Fruit fly (Drosophila melanogaster): ENCODE measurements around the gene CG14957.

Gene CG14957

dm6 chr3L:3222643-3223389 is 35.5 kb downstream of the CG14957 start, which contains the start of the genes RpL28 and eIF1 (continued):
- TF ChIP-seq Dfd (GFP tag; optimal IDR thresholded peaks at IDR 0.05) (no peak), Bdp1 (GFP tag; optimal IDR thresholded peaks at IDR 0.05) (peak; percentile 87), CG14014 (GFP tag; IDR thresholded peaks at IDR 0.05) (peak; percentile 73), jing (GFP tag; optimal IDR thresholded peaks at IDR 0.05) (no peak), CG34422 (GFP tag; IDR thresholded peaks at IDR 0.05) (peak; percentile 84), dmrt11E (tag; optimal IDR thresholded peaks at IDR 0.05) (peak; percentile 87), Poxn (GFP tag; IDR thresholded peaks at IDR 0.05) (peak; percentile 56; the same call in 1 of the 2 replicates), zfh2 (GFP tag; optimal IDR thresholded peaks at IDR 0.05) (peak; percentile 90), Pdp1 (GFP tag; optimal IDR thresholded peaks at IDR 0.05) (peak; percentile 78 to 88), Nf-YA (GFP tag; IDR thresholded peaks at IDR 0.05) (peak; percentile 74), CG9817 (tag; optimal IDR thresholded peaks at IDR 0.05) (peak; percentile 88), Fer3 (tag; optimal IDR thresholded peaks at IDR 0.05) (peak; percentile 90), peb (GFP tag; IDR thresholded peaks at IDR 0.05) (peak; percentile 52; the same call in 1 of the 2 replicates), Gsc (GFP tag; IDR thresholded peaks at IDR 0.05) (no peak), chm (GFP tag; IDR thresholded peaks at IDR 0.05) (peak; percentile 96), en (GFP tag; optimal IDR thresholded peaks at IDR 0.05) (peak; percentile 76), Doc3 (GFP tag; IDR thresholded peaks at IDR 0.05; ENCODE audit: partially characterized antibody) (peak; percentile 81), slp2 (GFP tag; optimal IDR thresholded peaks at IDR 0.05) (peak; percentile 89), Mad (GFP tag; optimal IDR thresholded peaks at IDR 0.05) (peak; percentile 94), CG43689 (GFP tag; IDR thresholded peaks at IDR 0.05) (peak; percentile 83), ham (GFP tag; IDR thresholded peaks at IDR 0.05) (peak; percentile 52; the same call in 1 of the 2 replicates), NfI (GFP tag; optimal IDR thresholded peaks at IDR 0.05) (peak; percentile 98), Oli (tag; optimal IDR thresholded peaks at IDR 0.05) (peak; percentile 13), oc (tag; optimal IDR thresholded peaks at IDR 0.05) (no peak), abd-A (tag; optimal IDR thresholded peaks at IDR 0.05) (no peak), CG31365 (tag; optimal IDR thresholded peaks at IDR 0.05) (peak; percentile 83), ato (GFP tag; IDR thresholded peaks at IDR 0.05; ENCODE audit: partially characterized antibody) (no peak; the same call in none of the 2 replicates), Myb (GFP tag; optimal IDR thresholded peaks at IDR 0.05) (peak; percentile 73), CG7271 (tag; optimal IDR thresholded peaks at IDR 0.05) (peak; percentile 95), inv (GFP tag; IDR thresholded peaks at IDR 0.05; ENCODE audit: partially characterized antibody) (peak; percentile 72), CG9609 (GFP tag; optimal IDR thresholded peaks at IDR 0.05) (peak; percentile 89), CG42726 (GFP tag; IDR thresholded peaks at IDR 0.05; ENCODE audit: partially characterized antibody) (no peak; the same call in none of the 2 replicates), gt (GFP tag; IDR thresholded peaks at IDR 0.05) (peak; percentile 74), CG18764 (GFP tag; optimal IDR thresholded peaks at IDR 0.05) (peak; percentile 88), CG12104 (GFP tag; optimal IDR thresholded peaks at IDR 0.05) (peak; percentile 96), CG13424 (tag; optimal IDR thresholded peaks at IDR 0.05) (peak; percentile 76), HLH54F (GFP tag; optimal IDR thresholded peaks at IDR 0.05) (peak; percentile 92), wor (GFP tag; IDR thresholded peaks at IDR 0.05) (peak; percentile 63), lbe (GFP tag; optimal IDR thresholded peaks at IDR 0.05) (peak; percentile 86), CrebB (tag; optimal IDR thresholded peaks at IDR 0.05) (peak; percentile 90), CG18262 (tag; optimal IDR thresholded peaks at IDR 0.05) (peak; percentile 83), fd3F (GFP tag; optimal IDR thresholded peaks at IDR 0.05) (peak; percentile 87), CG10147 (GFP tag; optimal IDR thresholded peaks at IDR 0.05) (peak; percentile 65), CG32772 (GFP tag; IDR thresholded peaks at IDR 0.05) (peak; percentile 82), lola (GFP tag; optimal IDR thresholded peaks at IDR 0.05) (peak in 1 of 3 experiments; percentile 79), dpn (GFP tag; optimal IDR thresholded peaks at IDR 0.05) (peak; percentile 83 to 94), CG17568 (GFP tag; optimal IDR thresholded peaks at IDR 0.05) (no peak), Bteb2 (GFP tag; optimal IDR thresholded peaks at IDR 0.05) (peak; percentile 86)

Data from whole organism, embryonic.